Worm (Caenorhabditis elegans): ENCODE measurements around the gene nuc-1.

The nuc-1 gene

ce11 chrX:9537538-9538172 lies 2.0 kb upstream of the nuc-1 start:
- no peak for TF ChIP-seq tab-1 (GFP tag; IDR thresholded peaks at IDR 0.05)
- TF ChIP-seq ztf-23 (GFP tag; IDR thresholded peaks at IDR 0.05): no peak
- TF ChIP-seq ztf-29 (GFP tag; IDR thresholded peaks at IDR 0.05): no peak
- TF ChIP-seq flt-1 (GFP tag; IDR thresholded peaks at IDR 0.05): no peak
- TF ChIP-seq ref-1 (GFP tag; conservative IDR thresholded peaks at IDR 0.05): no peak
- TF ChIP-seq klf-2 (GFP tag; conservative IDR thresholded peaks at IDR 0.05): no peak
- no peak for TF ChIP-seq T22C8.4 (GFP tag; IDR thresholded peaks at IDR 0.05)

ce11 chrX:9540464-9540863 lies 759 bp downstream of the nuc-1 start:
- TF ChIP-seq ztf-29 (GFP tag; IDR thresholded peaks at IDR 0.05): no peak
- no peak for TF ChIP-seq cog-1 (tag; optimal IDR thresholded peaks at IDR 0.05)
- TF ChIP-seq med-1 (GFP tag; optimal IDR thresholded peaks at IDR 0.05; ENCODE audit: insufficient read depth): no peak
- no peak for TF ChIP-seq flt-1 (GFP tag; IDR thresholded peaks at IDR 0.05)

- TF ChIP-seq ztf-29 (GFP tag; IDR thresholded peaks at IDR 0.05) (no peak), tab-1 (GFP tag; IDR thresholded peaks at IDR 0.05) (no peak), klf-2 (GFP tag; conservative IDR thresholded peaks at IDR 0.05) (no peak)
These were observed 3.6 kb downstream of the nuc-1 start, which contains the start of gene F49E2.5 for ce11 chrX:9543352-9543751. Gene F49E2.5, plus strand, starts transcription at chrX:9543652.

DNA sequence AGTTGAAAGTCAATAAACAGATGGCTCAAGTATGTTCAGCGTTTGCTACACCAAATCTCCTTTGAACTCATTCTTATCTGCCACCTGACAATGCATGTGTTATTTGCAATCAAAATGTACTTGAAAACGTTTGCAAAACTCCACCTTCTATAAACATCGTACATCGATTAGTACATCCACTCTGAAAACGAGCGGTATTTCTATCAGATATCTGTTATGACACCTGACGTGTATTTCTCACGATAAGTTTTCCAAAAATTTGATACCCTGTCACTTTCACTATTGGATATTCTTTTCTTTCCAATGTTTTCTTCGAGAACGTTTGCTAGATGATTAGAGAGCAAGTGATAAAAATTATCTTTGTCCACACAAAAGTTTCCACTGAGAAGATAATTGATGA lies 4.7 kb downstream of the nuc-1 start:
- TF ChIP-seq tab-1 (GFP tag; IDR thresholded peaks at IDR 0.05) (no peak), T22C8.4 (GFP tag; IDR thresholded peaks at IDR 0.05) (no peak), ztf-23 (GFP tag; IDR thresholded peaks at IDR 0.05) (no peak), klf-2 (GFP tag; conservative IDR thresholded peaks at IDR 0.05) (no peak), ztf-29 (GFP tag; IDR thresholded peaks at IDR 0.05) (no peak), flt-1 (GFP tag; IDR thresholded peaks at IDR 0.05) (no peak), ref-1 (GFP tag; conservative IDR thresholded peaks at IDR 0.05) (no peak), cog-1 (tag; optimal IDR thresholded peaks at IDR 0.05) (no peak), med-1 (GFP tag; optimal IDR thresholded peaks at IDR 0.05; ENCODE audit: insufficient read depth) (no peak)

DNA sequence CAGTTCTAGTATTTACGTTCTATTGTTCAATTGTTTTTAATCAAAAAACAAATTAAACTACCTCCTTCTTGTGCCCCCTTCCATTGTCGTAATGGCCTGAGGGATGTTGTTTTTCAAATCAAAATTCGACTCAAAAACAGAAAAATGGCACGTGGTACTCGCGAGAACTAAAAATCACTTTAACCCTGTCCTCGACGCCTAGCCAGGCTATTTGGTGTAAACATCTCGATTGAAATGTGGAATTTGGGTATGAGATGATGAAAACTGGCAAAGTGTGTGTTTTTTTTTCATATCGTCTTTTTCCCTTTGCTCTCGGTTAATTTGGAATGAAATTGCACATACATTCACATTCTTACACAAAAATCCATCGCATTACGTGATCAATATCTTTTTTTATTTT lies 6.9 kb downstream of the nuc-1 start:
- no peak for TF ChIP-seq med-1 (GFP tag; optimal IDR thresholded peaks at IDR 0.05; ENCODE audit: insufficient read depth)
- TF ChIP-seq ref-1 (GFP tag; conservative IDR thresholded peaks at IDR 0.05): no peak

ce11 chrX:9547264-9547751 lies 7.6 kb downstream of the nuc-1 start:
- TF ChIP-seq tab-1 (GFP tag; IDR thresholded peaks at IDR 0.05): no peak

ce11 chrX:9548011-9548795 lies 8.5 kb downstream of the nuc-1 start:
- TF ChIP-seq med-1 (GFP tag; optimal IDR thresholded peaks at IDR 0.05; ENCODE audit: insufficient read depth) (no peak), ref-1 (GFP tag; conservative IDR thresholded peaks at IDR 0.05) (no peak), T22C8.4 (GFP tag; IDR thresholded peaks at IDR 0.05) (no peak), ztf-29 (GFP tag; IDR thresholded peaks at IDR 0.05) (no peak), cog-1 (tag; optimal IDR thresholded peaks at IDR 0.05) (no peak), klf-2 (GFP tag; conservative IDR thresholded peaks at IDR 0.05) (no peak), tab-1 (GFP tag; IDR thresholded peaks at IDR 0.05) (no peak), flt-1 (GFP tag; IDR thresholded peaks at IDR 0.05) (no peak), ztf-23 (GFP tag; IDR thresholded peaks at IDR 0.05) (no peak)

- TF ChIP-seq ref-1 (GFP tag; conservative IDR thresholded peaks at IDR 0.05) (no peak), cog-1 (tag; optimal IDR thresholded peaks at IDR 0.05) (no peak), tab-1 (GFP tag; IDR thresholded peaks at IDR 0.05) (no peak), med-1 (GFP tag; optimal IDR thresholded peaks at IDR 0.05; ENCODE audit: insufficient read depth) (no peak), T22C8.4 (GFP tag; IDR thresholded peaks at IDR 0.05) (no peak), klf-2 (GFP tag; conservative IDR thresholded peaks at IDR 0.05) (no peak), ztf-23 (GFP tag; IDR thresholded peaks at IDR 0.05) (no peak), flt-1 (GFP tag; IDR thresholded peaks at IDR 0.05) (no peak), ztf-29 (GFP tag; IDR thresholded peaks at IDR 0.05) (no peak)
These were observed 9.2 kb downstream of the nuc-1 start for ce11 chrX:9548890-9549289.

DNA sequence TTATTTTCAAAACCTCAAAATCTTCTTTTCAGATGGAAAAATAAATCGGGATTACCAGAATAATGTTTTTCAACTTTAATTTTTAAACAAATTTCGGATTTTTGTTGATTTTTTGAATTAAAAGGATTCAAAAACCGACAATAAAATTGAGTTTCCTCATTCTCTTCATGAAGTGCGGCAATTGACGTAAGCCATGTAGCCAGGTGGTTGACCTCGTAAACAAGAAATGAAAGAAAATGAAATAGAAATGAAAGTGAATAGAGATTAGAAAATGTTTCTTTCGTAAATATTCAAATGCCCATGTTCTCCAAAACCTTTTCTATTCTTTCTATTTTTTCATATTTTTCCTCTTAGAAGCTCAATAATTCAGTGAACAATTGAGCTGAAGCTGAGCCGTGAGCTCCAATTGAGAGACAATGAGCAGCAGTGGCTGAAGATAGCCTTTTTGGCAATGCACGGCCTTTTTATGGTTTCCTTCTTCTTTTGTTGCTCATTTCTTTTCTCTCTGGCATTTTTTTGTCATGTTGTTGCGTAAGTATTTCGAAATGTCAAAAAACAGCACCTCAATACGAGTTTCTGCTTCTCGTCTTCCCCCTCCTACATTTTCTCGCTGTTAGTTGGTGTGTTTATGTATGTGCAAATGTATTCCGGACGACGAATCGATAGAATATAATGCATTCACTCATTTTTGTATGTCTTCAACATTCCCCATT lies 10.1 kb downstream of the nuc-1 start:
- TF ChIP-seq ztf-29 (GFP tag; IDR thresholded peaks at IDR 0.05) (no peak), T22C8.4 (GFP tag; IDR thresholded peaks at IDR 0.05) (no peak), ref-1 (GFP tag; conservative IDR thresholded peaks at IDR 0.05) (no peak), flt-1 (GFP tag; IDR thresholded peaks at IDR 0.05) (no peak), cog-1 (tag; optimal IDR thresholded peaks at IDR 0.05) (no peak), tab-1 (GFP tag; IDR thresholded peaks at IDR 0.05) (no peak), med-1 (GFP tag; optimal IDR thresholded peaks at IDR 0.05; ENCODE audit: insufficient read depth) (no peak), klf-2 (GFP tag; conservative IDR thresholded peaks at IDR 0.05) (no peak), ztf-23 (GFP tag; IDR thresholded peaks at IDR 0.05) (no peak)

ce11 chrX:9550519-9550918 lies 10.8 kb downstream of the nuc-1 start:
- TF ChIP-seq tab-1 (GFP tag; IDR thresholded peaks at IDR 0.05) (no peak), ztf-23 (GFP tag; IDR thresholded peaks at IDR 0.05) (no peak)
